Worm (Caenorhabditis elegans) whole organism, early embryonic: ENCODE data around the gene F19B10.3.

Experiments
- F13C5.2 ChIP-seq: sonication (generic microtip); optimal IDR thresholded peaks from 2 replicates; lab custom pipeline; 2017; ENCODE audit warnings: mild to moderate bottlenecking, missing genetic modification characterization, inconsistent platforms, missing compliant biosample characterization
- ama-1 ChIP-seq: fragments of 150-350 bp; optimal IDR thresholded peaks from 2 replicates; lab custom pipeline; 2014
- ceh-13 ChIP-seq: fragments of 200-800 bp; sonication (Bioruptor generic); optimal IDR thresholded peaks from 2 replicates; lab custom pipeline; 2018; ENCODE audit warnings: mild to moderate bottlenecking, missing genetic modification characterization, missing compliant biosample characterization
- hmg-4 ChIP-seq: fragments of 200-800 bp; sonication (Bioruptor generic); optimal IDR thresholded peaks from 2 replicates; lab custom pipeline; 2018; ENCODE audit warnings: mild to moderate bottlenecking, missing genetic modification characterization, missing compliant biosample characterization
- hnd-1 ChIP-seq: sonication (generic microtip); optimal IDR thresholded peaks from 2 replicates; lab custom pipeline; 2016; ENCODE audit warnings: missing genetic modification characterization, missing compliant biosample characterization
- scrt-1 ChIP-seq: fragments of 200-800 bp; sonication (Bioruptor generic); IDR thresholded peaks from 2 replicates; pipeline ENCODE4 v1.3.6; 2022; ENCODE audit warnings: missing genetic modification characterization, missing compliant biosample characterization
- tbx-11 ChIP-seq: fragments of 200-800 bp; sonication (Bioruptor generic); IDR thresholded peaks from 2 replicates; pipeline ENCODE4 v1.3.6; 2022; ENCODE audit warnings: missing genetic modification characterization, missing compliant biosample characterization
- tbx-37 ChIP-seq: fragments of 200-800 bp; sonication (Bioruptor generic); conservative IDR thresholded peaks from 2 replicates; pipeline ENCODE4 v1.3.6; 2022; ENCODE audit warnings: missing genetic modification reagents, missing genetic modification characterization, missing compliant biosample characterization
- tra-4 ChIP-seq: sonication (generic microtip); optimal IDR thresholded peaks from 2 replicates; lab custom pipeline; 2017; ENCODE audit warnings: missing genetic modification characterization, missing compliant biosample characterization

DNA sequence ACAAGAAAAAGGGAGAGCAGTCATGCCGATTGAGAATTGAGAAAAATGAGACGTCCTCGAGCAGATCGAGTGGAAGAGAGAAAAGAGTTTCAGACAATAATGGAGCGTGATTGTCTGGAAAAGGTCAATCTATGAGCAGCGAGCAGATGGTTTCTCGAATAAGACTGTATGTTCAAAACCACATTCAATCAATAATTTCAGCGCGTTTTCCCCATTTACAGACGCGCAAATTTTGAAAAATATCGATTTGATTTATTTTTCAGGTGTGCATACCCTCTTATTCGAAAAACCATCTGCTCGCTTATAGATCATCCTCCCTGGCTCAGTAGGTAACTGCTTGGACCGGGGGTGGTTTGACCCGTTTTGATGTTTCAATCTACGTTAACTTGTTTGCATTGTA, 25.3 kb upstream of the F19B10.3 start, which contains the start of gene fbxb-31:
- TF ChIP-seq hmg-4 (GFP tag; lab: Kevin White, UChicago) (no peak), tbx-11 (GFP tag; lab: Robert Waterston, UW) (no peak), F13C5.2 (tag; lab: Kevin White, UChicago) (no peak), scrt-1 (GFP tag; lab: Robert Waterston, UW) (no peak), ceh-13 (GFP tag; lab: Kevin White, UChicago) (no peak), ama-1 (no peak), tbx-37 (GFP tag; lab: Robert Waterston, UW) (no peak), tra-4 (tag; lab: Kevin White, UChicago) (no peak), hnd-1 (no peak)
